Comparison of ENCODE assay signal across 1 fruit fly cellular context in genomic region chr3L:738523-739356, dm6.
TF ChIP-seq lines count a peak whose summit lies in the region.

No protein-coding gene starts in this region.

TF ChIP-seq in whole organism, embryonic, 481 proteins besides CTCF, POLR2A, EP300 and RAD21 (continued from another document and continues in another):
- peak; percentile 80 for TF ChIP-seq gsb (GFP tag; IDR thresholded peaks at IDR 0.05; lab: Robert Waterston, UW)
- peak; percentile 79 for TF ChIP-seq CG15011 (GFP tag; optimal IDR thresholded peaks at IDR 0.05; lab: Kevin White, UChicago)
- peak; percentile 81 for TF ChIP-seq org-1 (GFP tag; optimal IDR thresholded peaks at IDR 0.05; lab: Kevin White, UChicago)
- peak; percentile 88 for TF ChIP-seq CG32767 (GFP tag; IDR thresholded peaks at IDR 0.05; lab: Robert Waterston, UW)
- peak; percentile 88 for TF ChIP-seq CG3726 (GFP tag; IDR thresholded peaks at IDR 0.05; lab: Robert Waterston, UW)
- peak; percentile 85 for TF ChIP-seq ro (GFP tag; IDR thresholded peaks at IDR 0.05; lab: Robert Waterston, UW)
- TF ChIP-seq CG9817 (tag; optimal IDR thresholded peaks at IDR 0.05; lab: Kevin White, UChicago): peak; percentile 82
- peak; percentile 94 for TF ChIP-seq CG13424 (tag; optimal IDR thresholded peaks at IDR 0.05; lab: Kevin White, UChicago)
- peak; percentile 34; the same call in 2 of the 3 replicates for TF ChIP-seq z (GFP tag; IDR thresholded peaks at IDR 0.05; lab: Robert Waterston, UW)
- TF ChIP-seq row (GFP tag; IDR thresholded peaks at IDR 0.05; lab: Robert Waterston, UW): peak; percentile 93
- TF ChIP-seq CG3995 (GFP tag; optimal IDR thresholded peaks at IDR 0.05; lab: Kevin White, UChicago): peak; percentile 34
- TF ChIP-seq lov (optimal IDR thresholded peaks at IDR 0.05; lab: Kevin White, UChicago): no peak
- TF ChIP-seq lov (GFP tag; IDR thresholded peaks at IDR 0.05; lab: Robert Waterston, UW): peak; percentile 92
- peak; percentile 72 for TF ChIP-seq Dad (GFP tag; optimal IDR thresholded peaks at IDR 0.05; lab: Kevin White, UChicago)
- TF ChIP-seq grau (tag; optimal IDR thresholded peaks at IDR 0.05; lab: Kevin White, UChicago): peak; percentile 91
- peak; percentile 60 for TF ChIP-seq chn (GFP tag; optimal IDR thresholded peaks at IDR 0.05; lab: Kevin White, UChicago)
- peak; percentile 80 for TF ChIP-seq ken (GFP tag; IDR thresholded peaks at IDR 0.05; lab: Robert Waterston, UW)
- no peak for TF ChIP-seq zen2 (GFP tag; IDR thresholded peaks at IDR 0.05; lab: Robert Waterston, UW; ENCODE audit: partially characterized antibody)
- no peak for TF ChIP-seq luna (GFP tag; optimal IDR thresholded peaks at IDR 0.05; lab: Kevin White, UChicago)
- TF ChIP-seq sens-2 (GFP tag; IDR thresholded peaks at IDR 0.05; lab: Robert Waterston, UW): peak; percentile 89
- peak; percentile 94 for TF ChIP-seq dmrt11E (tag; optimal IDR thresholded peaks at IDR 0.05; lab: Kevin White, UChicago)
- TF ChIP-seq bigmax (GFP tag; optimal IDR thresholded peaks at IDR 0.05; lab: Kevin White, UChicago): no peak
- peak; percentile 93 for TF ChIP-seq dmrt99B (tag; optimal IDR thresholded peaks at IDR 0.05; lab: Kevin White, UChicago)
- peak; percentile 28 for TF ChIP-seq NK7.1 (GFP tag; optimal IDR thresholded peaks at IDR 0.05; lab: Kevin White, UChicago)
- TF ChIP-seq dm (GFP tag; optimal IDR thresholded peaks at IDR 0.05; lab: Kevin White, UChicago): no peak
- TF ChIP-seq CG4854 (GFP tag; optimal IDR thresholded peaks at IDR 0.05; lab: Kevin White, UChicago): peak; percentile 72
- no peak for TF ChIP-seq Tbp (GFP tag; optimal IDR thresholded peaks at IDR 0.05; lab: Kevin White, UChicago)
- peak; percentile 65 for TF ChIP-seq CG2116 (GFP tag; optimal IDR thresholded peaks at IDR 0.05; lab: Kevin White, UChicago)
- peak; percentile 85 for TF ChIP-seq Mrtf (GFP tag; IDR thresholded peaks at IDR 0.05; lab: Robert Waterston, UW)
- TF ChIP-seq wek (GFP tag; optimal IDR thresholded peaks at IDR 0.05; lab: Kevin White, UChicago): peak; percentile 35
- TF ChIP-seq CG14014 (GFP tag; IDR thresholded peaks at IDR 0.05; lab: Robert Waterston, UW): peak; percentile 87
- no peak for TF ChIP-seq emc (GFP tag; optimal IDR thresholded peaks at IDR 0.05; lab: Kevin White, UChicago)
- TF ChIP-seq ewg (GFP tag; optimal IDR thresholded peaks at IDR 0.05; lab: Kevin White, UChicago): peak; percentile 84
- peak; percentile 95 for TF ChIP-seq nmo (GFP tag; optimal IDR thresholded peaks at IDR 0.05; lab: Kevin White, UChicago)
- peak; percentile 8 for TF ChIP-seq btn (GFP tag; optimal IDR thresholded peaks at IDR 0.05; lab: Kevin White, UChicago)
- peak; percentile 94 for TF ChIP-seq CG9727 (GFP tag; optimal IDR thresholded peaks at IDR 0.05; lab: Kevin White, UChicago)
- TF ChIP-seq Six4 (GFP tag; optimal IDR thresholded peaks at IDR 0.05; lab: Kevin White, UChicago): peak; percentile 95
- TF ChIP-seq CG31224 (GFP tag; IDR thresholded peaks at IDR 0.05; lab: Robert Waterston, UW): peak; percentile 71
- TF ChIP-seq sob (GFP tag; IDR thresholded peaks at IDR 0.05; lab: Robert Waterston, UW): peak; percentile 87
- TF ChIP-seq BtbVII (GFP tag; optimal IDR thresholded peaks at IDR 0.05; lab: Kevin White, UChicago): peak; percentile 89
- TF ChIP-seq MESR4 (GFP tag; optimal IDR thresholded peaks at IDR 0.05; lab: Kevin White, UChicago): peak; percentile 23
- TF ChIP-seq slou (GFP tag; optimal IDR thresholded peaks at IDR 0.05; lab: Kevin White, UChicago): peak; percentile 63
- TF ChIP-seq CG9932 (GFP tag; IDR thresholded peaks at IDR 0.05; lab: Robert Waterston, UW): peak; percentile 75
- peak; percentile 78 for TF ChIP-seq Gug (GFP tag; IDR thresholded peaks at IDR 0.05; lab: Robert Waterston, UW)
- peak; percentile 95 for TF ChIP-seq CG18262 (tag; optimal IDR thresholded peaks at IDR 0.05; lab: Kevin White, UChicago)
- TF ChIP-seq run (tag; optimal IDR thresholded peaks at IDR 0.05; lab: Kevin White, UChicago): peak; percentile 85
- peak; percentile 88 for TF ChIP-seq corto (GFP tag; optimal IDR thresholded peaks at IDR 0.05; lab: Kevin White, UChicago)
- no peak for TF ChIP-seq NC2α (GFP tag; optimal IDR thresholded peaks at IDR 0.05; lab: Kevin White, UChicago)
- no peak for TF ChIP-seq aop (GFP tag; IDR thresholded peaks at IDR 0.05; lab: Robert Waterston, UW)
- TF ChIP-seq TFAM (GFP tag; optimal IDR thresholded peaks at IDR 0.05; lab: Kevin White, UChicago): peak; percentile 47
- peak; percentile 88 for TF ChIP-seq zen (tag; optimal IDR thresholded peaks at IDR 0.05; lab: Kevin White, UChicago)
- peak; percentile 85 for TF ChIP-seq CG7372 (GFP tag; IDR thresholded peaks at IDR 0.05; lab: Robert Waterston, UW)
- TF ChIP-seq Dll (GFP tag; IDR thresholded peaks at IDR 0.05; lab: Robert Waterston, UW; ENCODE audit: partially characterized antibody): 0 out of 4 replicates have a peak, but pooled peaks have one; percentile 37
- peak; percentile 87 for TF ChIP-seq seq (GFP tag; IDR thresholded peaks at IDR 0.05; lab: Robert Waterston, UW)
- peak; percentile 75 for TF ChIP-seq CG13123 (GFP tag; optimal IDR thresholded peaks at IDR 0.05; lab: Kevin White, UChicago)
- peak; percentile 94 for TF ChIP-seq CG12391 (tag; optimal IDR thresholded peaks at IDR 0.05; lab: Kevin White, UChicago)
- peak; percentile 96 for TF ChIP-seq Xrp1 (GFP tag; IDR thresholded peaks at IDR 0.05; lab: Robert Waterston, UW)
- peak; percentile 62; the same call in 1 of the 2 replicates for TF ChIP-seq CG17612 (GFP tag; IDR thresholded peaks at IDR 0.05; lab: Robert Waterston, UW)
- no peak for TF ChIP-seq CG6791 (GFP tag; IDR thresholded peaks at IDR 0.05; lab: Robert Waterston, UW; ENCODE audit: partially characterized antibody)
- peak; percentile 77 for TF ChIP-seq Oaz (GFP tag; IDR thresholded peaks at IDR 0.05; lab: Robert Waterston, UW)
- peak; percentile 84 for TF ChIP-seq Lhr (GFP tag; optimal IDR thresholded peaks at IDR 0.05; lab: Kevin White, UChicago)
- TF ChIP-seq CG5245 (GFP tag; optimal IDR thresholded peaks at IDR 0.05; lab: Kevin White, UChicago): peak; percentile 92
- TF ChIP-seq CG12155 (GFP tag; optimal IDR thresholded peaks at IDR 0.05; lab: Kevin White, UChicago): peak; percentile 84
- TF ChIP-seq Awh (GFP tag; IDR thresholded peaks at IDR 0.05; lab: Robert Waterston, UW): peak; percentile 92
- peak; percentile 25 for TF ChIP-seq shn (GFP tag; optimal IDR thresholded peaks at IDR 0.05; lab: Kevin White, UChicago)
- TF ChIP-seq B-H2 (GFP tag; optimal IDR thresholded peaks at IDR 0.05; lab: Kevin White, UChicago): peak; percentile 46
- TF ChIP-seq tin (GFP tag; optimal IDR thresholded peaks at IDR 0.05; lab: Kevin White, UChicago): peak; percentile 92
- TF ChIP-seq CG4424 (GFP tag; optimal IDR thresholded peaks at IDR 0.05; lab: Kevin White, UChicago): peak; percentile 95
- TF ChIP-seq ara (GFP tag; IDR thresholded peaks at IDR 0.05; lab: Robert Waterston, UW): peak; percentile 93
- TF ChIP-seq grn (GFP tag; optimal IDR thresholded peaks at IDR 0.05; lab: Kevin White, UChicago): peak; percentile 2
- peak; percentile 76 for TF ChIP-seq CG15514 (GFP tag; optimal IDR thresholded peaks at IDR 0.05; lab: Kevin White, UChicago)
- no peak for TF ChIP-seq CG14965 (GFP tag; optimal IDR thresholded peaks at IDR 0.05; lab: Kevin White, UChicago; ENCODE audit: borderline replicate concordance)
- TF ChIP-seq ftz-f1 (GFP tag; optimal IDR thresholded peaks at IDR 0.05; lab: Kevin White, UChicago): peak; percentile 28
- TF ChIP-seq Lim3 (GFP tag; IDR thresholded peaks at IDR 0.05; lab: Robert Waterston, UW): peak; percentile 68
- peak; percentile 94 for TF ChIP-seq CG2678 (tag; optimal IDR thresholded peaks at IDR 0.05; lab: Kevin White, UChicago)
- TF ChIP-seq Hr39 (optimal IDR thresholded peaks at IDR 0.05; lab: Kevin White, UChicago): no peak
- TF ChIP-seq nerfin-2 (GFP tag; IDR thresholded peaks at IDR 0.05; lab: Robert Waterston, UW; ENCODE audit: partially characterized antibody): no peak
- no peak for TF ChIP-seq fru (optimal IDR thresholded peaks at IDR 0.05; lab: Kevin White, UChicago)
- no peak for TF ChIP-seq ato (GFP tag; IDR thresholded peaks at IDR 0.05; lab: Robert Waterston, UW; ENCODE audit: partially characterized antibody)
- peak; percentile 92 for TF ChIP-seq gcm (GFP tag; optimal IDR thresholded peaks at IDR 0.05; lab: Kevin White, UChicago)
- TF ChIP-seq nom (GFP tag; optimal IDR thresholded peaks at IDR 0.05; lab: Kevin White, UChicago): peak; percentile 95
- TF ChIP-seq Neu2 (GFP tag; optimal IDR thresholded peaks at IDR 0.05; lab: Kevin White, UChicago; ENCODE audit: borderline replicate concordance): no peak
- TF ChIP-seq CG12236 (GFP tag; optimal IDR thresholded peaks at IDR 0.05; lab: Kevin White, UChicago): peak; percentile 28
- TF ChIP-seq p53 (GFP tag; optimal IDR thresholded peaks at IDR 0.05; lab: Kevin White, UChicago): no peak
- peak; percentile 44 for TF ChIP-seq Bteb2 (GFP tag; optimal IDR thresholded peaks at IDR 0.05; lab: Kevin White, UChicago)
- TF ChIP-seq yki (optimal IDR thresholded peaks at IDR 0.05; lab: Kevin White, UChicago): peak; percentile 83
- peak; percentile 71 for TF ChIP-seq CG1603 (tag; optimal IDR thresholded peaks at IDR 0.05; lab: Kevin White, UChicago)
- peak; percentile 24 for TF ChIP-seq CG7745 (tag; optimal IDR thresholded peaks at IDR 0.05; lab: Kevin White, UChicago)
- TF ChIP-seq Scr (GFP tag; IDR thresholded peaks at IDR 0.05; lab: Robert Waterston, UW; ENCODE audit: partially characterized antibody): no peak
- TF ChIP-seq gt (GFP tag; IDR thresholded peaks at IDR 0.05; lab: Robert Waterston, UW): peak; percentile 62
- TF ChIP-seq hb (GFP tag; IDR thresholded peaks at IDR 0.05; lab: Robert Waterston, UW; ENCODE audit: partially characterized antibody): no peak
- TF ChIP-seq HmgD (GFP tag; optimal IDR thresholded peaks at IDR 0.05; lab: Kevin White, UChicago): no peak
- TF ChIP-seq HHEX (GFP tag; optimal IDR thresholded peaks at IDR 0.05; lab: Kevin White, UChicago): peak; percentile 89
- no peak for TF ChIP-seq gfzf (GFP tag; optimal IDR thresholded peaks at IDR 0.05; lab: Kevin White, UChicago)
- peak; percentile 93 for TF ChIP-seq sim (GFP tag; IDR thresholded peaks at IDR 0.05; lab: Robert Waterston, UW)
- peak; percentile 89 for TF ChIP-seq CG15269 (tag; optimal IDR thresholded peaks at IDR 0.05; lab: Kevin White, UChicago)
- peak; percentile 81 for TF ChIP-seq CG6854 (GFP tag; optimal IDR thresholded peaks at IDR 0.05; lab: Kevin White, UChicago)
- peak; percentile 90 for TF ChIP-seq ttk (GFP tag; IDR thresholded peaks at IDR 0.05; lab: Robert Waterston, UW)
- peak in 1 of 2 experiments; percentile 27 for TF ChIP-seq tll (GFP tag; optimal IDR thresholded peaks at IDR 0.05; lab: Kevin White, UChicago)
- no peak for TF ChIP-seq her (GFP tag; optimal IDR thresholded peaks at IDR 0.05; lab: Kevin White, UChicago)
- peak; percentile 62 for TF ChIP-seq CG6765 (GFP tag; optimal IDR thresholded peaks at IDR 0.05; lab: Kevin White, UChicago)
- TF ChIP-seq CG7357 (GFP tag; IDR thresholded peaks at IDR 0.05; lab: Robert Waterston, UW): peak; percentile 79
- peak; percentile 75 for TF ChIP-seq E2f2 (GFP tag; IDR thresholded peaks at IDR 0.05; lab: Robert Waterston, UW)
- no peak for TF ChIP-seq CG15479 (GFP tag; optimal IDR thresholded peaks at IDR 0.05; lab: Kevin White, UChicago)
- peak; percentile 95 for TF ChIP-seq Sox102F (GFP tag; optimal IDR thresholded peaks at IDR 0.05; lab: Kevin White, UChicago)
- peak; percentile 76 for TF ChIP-seq Optix (GFP tag; IDR thresholded peaks at IDR 0.05; lab: Robert Waterston, UW)
- TF ChIP-seq gcm2 (GFP tag; optimal IDR thresholded peaks at IDR 0.05; lab: Kevin White, UChicago): peak; percentile 64
- TF ChIP-seq CG34224 (GFP tag; IDR thresholded peaks at IDR 0.05; lab: Robert Waterston, UW; ENCODE audit: partially characterized antibody): no peak
- TF ChIP-seq CG5180 (GFP tag; optimal IDR thresholded peaks at IDR 0.05; lab: Kevin White, UChicago): peak; percentile 77
- TF ChIP-seq CG12071 (GFP tag; optimal IDR thresholded peaks at IDR 0.05; lab: Kevin White, UChicago): peak; percentile 67
- peak; percentile 55; the same call in 1 of the 2 replicates for TF ChIP-seq cas (GFP tag; IDR thresholded peaks at IDR 0.05; lab: Robert Waterston, UW)
- peak; percentile 61 for TF ChIP-seq CG17802 (tag; optimal IDR thresholded peaks at IDR 0.05; lab: Kevin White, UChicago)
- peak; percentile 17 for TF ChIP-seq stwl (tag; optimal IDR thresholded peaks at IDR 0.05; lab: Kevin White, UChicago)
- TF ChIP-seq CG1792 (GFP tag; optimal IDR thresholded peaks at IDR 0.05; lab: Kevin White, UChicago): peak; percentile 64
- TF ChIP-seq fd96Cb (tag; optimal IDR thresholded peaks at IDR 0.05; lab: Kevin White, UChicago): peak; percentile 92
- TF ChIP-seq sr (GFP tag; IDR thresholded peaks at IDR 0.05; lab: Robert Waterston, UW): peak; percentile 59; the same call in 2 of the 3 replicates
- TF ChIP-seq Dek (tag; optimal IDR thresholded peaks at IDR 0.05; lab: Kevin White, UChicago): peak; percentile 75
- TF ChIP-seq HmgZ (tag; optimal IDR thresholded peaks at IDR 0.05; lab: Kevin White, UChicago): peak; percentile 83
- peak; percentile 93 for TF ChIP-seq CG7556 (GFP tag; optimal IDR thresholded peaks at IDR 0.05; lab: Kevin White, UChicago)
- peak; percentile 95 for TF ChIP-seq CG8924 (tag; optimal IDR thresholded peaks at IDR 0.05; lab: Kevin White, UChicago)
- TF ChIP-seq cad (GFP tag; optimal IDR thresholded peaks at IDR 0.05; lab: Kevin White, UChicago): no peak
- peak; percentile 94 for TF ChIP-seq Blimp-1 (GFP tag; optimal IDR thresholded peaks at IDR 0.05; lab: Kevin White, UChicago)
- TF ChIP-seq CG7839 (tag; optimal IDR thresholded peaks at IDR 0.05; lab: Kevin White, UChicago): peak; percentile 94
- TF ChIP-seq CrebB (tag; optimal IDR thresholded peaks at IDR 0.05; lab: Kevin White, UChicago): peak; percentile 71
- peak; percentile 84 for TF ChIP-seq Meics (GFP tag; optimal IDR thresholded peaks at IDR 0.05; lab: Kevin White, UChicago)
- peak; percentile 83 for TF ChIP-seq lilli (GFP tag; optimal IDR thresholded peaks at IDR 0.05; lab: Kevin White, UChicago)
- peak; percentile 28 for TF ChIP-seq Atf3 (GFP tag; optimal IDR thresholded peaks at IDR 0.05; lab: Kevin White, UChicago)
- TF ChIP-seq Hand (GFP tag; optimal IDR thresholded peaks at IDR 0.05; lab: Kevin White, UChicago): peak; percentile 80
- TF ChIP-seq H15 (GFP tag; IDR thresholded peaks at IDR 0.05; lab: Robert Waterston, UW): peak; percentile 87
- TF ChIP-seq CG8478 (optimal IDR thresholded peaks at IDR 0.05; lab: Kevin White, UChicago): no peak
- peak; percentile 81 for TF ChIP-seq CG18764 (GFP tag; optimal IDR thresholded peaks at IDR 0.05; lab: Kevin White, UChicago)
- peak; percentile 90 for TF ChIP-seq lmd (GFP tag; IDR thresholded peaks at IDR 0.05; lab: Robert Waterston, UW)
